Fruit fly (Drosophila melanogaster) whole organism, prepupa: ENCODE results near the gene pigeon.
A peak's percentile ranks its signal among the peaks of the same experiment; 100 is the strongest.

Experiments used
- CG10669 ChIP-seq: fragments of 200-800 bp; sonication (Bioruptor generic); optimal IDR thresholded peaks from 3 replicates; lab custom pipeline; 2018; ENCODE audit warnings: missing biosample characterization, mild to moderate bottlenecking, missing genetic modification characterization, moderate library complexity
- CG11294 ChIP-seq: fragments of 200-800 bp; sonication (Bioruptor generic); IDR thresholded peaks from 2 replicates; pipeline ENCODE4 v1.3.6; 2022; ENCODE audit warnings: missing biosample characterization, missing genetic modification characterization
- CG15336 ChIP-seq: fragments of 200-800 bp; sonication (Bioruptor generic); IDR thresholded peaks from 2 replicates; pipeline ENCODE4 v1.3.6; 2022; ENCODE audit warnings: missing biosample characterization, missing genetic modification characterization
- CG1621 ChIP-seq: fragments of 200-800 bp; sonication (Bioruptor generic); optimal IDR thresholded peaks from 3 replicates; lab custom pipeline; 2018; ENCODE audit warnings: missing biosample characterization, mild to moderate bottlenecking, missing genetic modification characterization
- CG16779 ChIP-seq: fragments of 200-800 bp; sonication (Bioruptor generic); optimal IDR thresholded peaks from 3 replicates; lab custom pipeline; 2017; ENCODE audit warnings: missing biosample characterization, mild to moderate bottlenecking, missing genetic modification characterization
- CG31627 ChIP-seq: fragments of 200-800 bp; sonication (Bioruptor generic); optimal IDR thresholded peaks from 3 replicates; lab custom pipeline; 2016; ENCODE audit warnings: missing biosample characterization, missing genetic modification characterization
- CG32006 ChIP-seq: fragments of 200-800 bp; sonication (Bioruptor generic); optimal IDR thresholded peaks from 3 replicates; lab custom pipeline; 2017; ENCODE audit warnings: missing biosample characterization, mild to moderate bottlenecking, missing genetic modification characterization
- CG3919 ChIP-seq: fragments of 200-800 bp; sonication (Bioruptor generic); optimal IDR thresholded peaks from 3 replicates; lab custom pipeline; 2016; ENCODE audit warnings: missing biosample characterization, missing genetic modification characterization
- CG4318 ChIP-seq: fragments of 200-800 bp; sonication (Bioruptor generic); optimal IDR thresholded peaks from 3 replicates; lab custom pipeline; 2017; ENCODE audit warnings: missing biosample characterization, mild to moderate bottlenecking, missing genetic modification characterization
- CG6163 ChIP-seq: fragments of 200-800 bp; sonication (Bioruptor generic); IDR thresholded peaks from 3 replicates; pipeline ENCODE4 v1.3.6; 2022; ENCODE audit warnings: missing biosample characterization, missing genetic modification characterization
- CG6276 ChIP-seq: fragments of 200-800 bp; sonication (Bioruptor generic); optimal IDR thresholded peaks from 2 replicates; lab custom pipeline; 2017; ENCODE audit warnings: missing biosample characterization, mild to moderate bottlenecking, missing genetic modification characterization
- CG6792 ChIP-seq: fragments of 200-800 bp; sonication (Bioruptor generic); optimal IDR thresholded peaks from 3 replicates; lab custom pipeline; 2016; ENCODE audit warnings: missing biosample characterization, missing genetic modification characterization
- CG6854 ChIP-seq: fragments of 200-800 bp; sonication (Bioruptor generic); optimal IDR thresholded peaks from 2 replicates; lab custom pipeline; 2017; ENCODE audit warnings: missing biosample characterization, mild to moderate bottlenecking, missing genetic modification characterization
- CG7368 ChIP-seq: fragments of 200-800 bp; sonication (Bioruptor generic); optimal IDR thresholded peaks from 3 replicates; lab custom pipeline; 2016; ENCODE audit warnings: missing biosample characterization, missing genetic modification characterization
- CG8319 ChIP-seq: fragments of 200-800 bp; sonication (Bioruptor generic); optimal IDR thresholded peaks from 3 replicates; lab custom pipeline; 2016; ENCODE audit warnings: missing biosample characterization, missing genetic modification characterization
- CG9139 ChIP-seq: fragments of 200-800 bp; sonication (Bioruptor generic); optimal IDR thresholded peaks from 3 replicates; lab custom pipeline; 2017; ENCODE audit warnings: missing biosample characterization, mild to moderate bottlenecking, missing genetic modification characterization
- Eip75B ChIP-seq: fragments of 200-800 bp; sonication (Bioruptor generic); optimal IDR thresholded peaks from 3 replicates; lab custom pipeline; 2016; ENCODE audit warnings: missing biosample characterization, missing genetic modification characterization
- Eip78C ChIP-seq: fragments of 200-800 bp; sonication (Bioruptor generic); peaks from one replicate; lab custom pipeline; 2016; ENCODE audit warnings: missing biosample characterization, missing genetic modification characterization
- Eip93F ChIP-seq: fragments of 200-800 bp; sonication (Bioruptor generic); optimal IDR thresholded peaks from 2 replicates; lab custom pipeline; 2016; ENCODE audit warnings: missing biosample characterization, mild to moderate bottlenecking, missing genetic modification characterization
- Ets96B ChIP-seq: fragments of 200-800 bp; optimal IDR thresholded peaks from 2 replicates; lab custom pipeline; 2019; ENCODE audit warnings: missing biosample characterization, mild to moderate bottlenecking, missing genetic modification characterization, moderate library complexity
- Gug ChIP-seq: fragments of 200-800 bp; sonication (Bioruptor generic); IDR thresholded peaks from 2 replicates; pipeline ENCODE4 v1.3.6; 2022; ENCODE audit warnings: missing biosample characterization, missing genetic modification characterization
- Lpt ChIP-seq: fragments of 200-800 bp; sonication (Bioruptor generic); optimal IDR thresholded peaks from 3 replicates; lab custom pipeline; 2016; ENCODE audit warnings: missing biosample characterization, missing genetic modification characterization
- Met ChIP-seq: fragments of 200-800 bp; sonication (Bioruptor generic); optimal IDR thresholded peaks from 3 replicates; lab custom pipeline; 2016; ENCODE audit warnings: missing biosample characterization, missing genetic modification characterization
- Smox ChIP-seq: fragments of 200-800 bp; sonication (Bioruptor generic); optimal IDR thresholded peaks from 3 replicates; lab custom pipeline; 2016; ENCODE audit warnings: missing biosample characterization, missing genetic modification characterization
- Sox102F ChIP-seq: fragments of 200-800 bp; sonication (Bioruptor generic); optimal IDR thresholded peaks from 2 replicates; lab custom pipeline; 2016; ENCODE audit warnings: missing biosample characterization, mild to moderate bottlenecking, missing genetic modification characterization
- Sox14 ChIP-seq: fragments of 200-800 bp; sonication (Bioruptor generic); optimal IDR thresholded peaks from 3 replicates; lab custom pipeline; 2016; ENCODE audit warnings: missing biosample characterization, missing genetic modification characterization
- achi ChIP-seq: fragments of 200-800 bp; sonication (Bioruptor generic); optimal IDR thresholded peaks from 3 replicates; lab custom pipeline; 2016; ENCODE audit warnings: missing biosample characterization, missing genetic modification characterization
- acj6 ChIP-seq: fragments of 200-800 bp; sonication (Bioruptor generic); optimal IDR thresholded peaks from 3 replicates; lab custom pipeline; 2016; ENCODE audit warnings: missing biosample characterization, missing genetic modification characterization
- dsx ChIP-seq: fragments of 200-800 bp; optimal IDR thresholded peaks from 3 replicates; lab custom pipeline; 2019; ENCODE audit warnings: missing biosample characterization, mild to moderate bottlenecking, missing genetic modification characterization, moderate library complexity; ENCODE audit not compliant: poor library complexity, severe bottlenecking
- eg ChIP-seq: fragments of 200-800 bp; sonication (Bioruptor generic); IDR thresholded peaks from 3 replicates; pipeline ENCODE4 v1.3.6; 2022; ENCODE audit warnings: missing biosample characterization, missing genetic modification characterization
- esn ChIP-seq: fragments of 200-800 bp; sonication (Bioruptor generic); optimal IDR thresholded peaks from 2 replicates; lab custom pipeline; 2016; ENCODE audit warnings: missing biosample characterization, mild to moderate bottlenecking, missing genetic modification characterization, moderate library complexity
- fd59A ChIP-seq: fragments of 200-800 bp; sonication (Bioruptor generic); optimal IDR thresholded peaks from 2 replicates; lab custom pipeline; 2017; ENCODE audit warnings: missing biosample characterization, mild to moderate bottlenecking, missing genetic modification characterization, missing genetic modification reagents
- fkh ChIP-seq: fragments of 200-800 bp; sonication (Bioruptor generic); optimal IDR thresholded peaks from 3 replicates; lab custom pipeline; 2017; ENCODE audit warnings: missing biosample characterization, mild to moderate bottlenecking, missing genetic modification characterization, moderate library complexity
- net ChIP-seq: fragments of 200-800 bp; sonication (Bioruptor generic); optimal IDR thresholded peaks from 3 replicates; lab custom pipeline; 2016; ENCODE audit warnings: missing biosample characterization, missing genetic modification characterization
- pdm3 ChIP-seq: fragments of 200-800 bp; sonication (Bioruptor generic); optimal IDR thresholded peaks from 3 replicates; lab custom pipeline; 2016; ENCODE audit warnings: missing biosample characterization, missing genetic modification characterization
- salr ChIP-seq, 2 experiments: fragments of 200-800 bp; sonication (Bioruptor generic); optimal IDR thresholded peaks; 3 replicates each; lab custom pipeline; 2016 to 2018; ENCODE audit warnings: missing biosample characterization in 2 of 2, missing genetic modification characterization in 2 of 2, mild to moderate bottlenecking in 1 of 2
- ss ChIP-seq, 2 experiments: fragments of 200-800 bp; sonication (Bioruptor generic); optimal IDR thresholded peaks; 2 replicates in 1 of 2; 3 replicates in 1 of 2; lab custom pipeline; 2017 to 2018; ENCODE audit warnings: mild to moderate bottlenecking in 2 of 2, missing biosample characterization in 2 of 2, missing genetic modification characterization in 2 of 2, moderate library complexity in 1 of 2
- svp ChIP-seq: fragments of 200-800 bp; sonication (Bioruptor generic); peaks from one replicate; lab custom pipeline; 2016; ENCODE audit warnings: missing biosample characterization, missing genetic modification characterization
- topi ChIP-seq: fragments of 200-800 bp; sonication (Bioruptor generic); optimal IDR thresholded peaks from 3 replicates; lab custom pipeline; 2016; ENCODE audit warnings: missing biosample characterization, missing genetic modification characterization
- vri ChIP-seq: fragments of 200-800 bp; sonication (Bioruptor generic); optimal IDR thresholded peaks from 3 replicates; lab custom pipeline; 2016; ENCODE audit warnings: missing biosample characterization, mild to moderate bottlenecking, missing genetic modification characterization

The pigeon gene

DNA sequence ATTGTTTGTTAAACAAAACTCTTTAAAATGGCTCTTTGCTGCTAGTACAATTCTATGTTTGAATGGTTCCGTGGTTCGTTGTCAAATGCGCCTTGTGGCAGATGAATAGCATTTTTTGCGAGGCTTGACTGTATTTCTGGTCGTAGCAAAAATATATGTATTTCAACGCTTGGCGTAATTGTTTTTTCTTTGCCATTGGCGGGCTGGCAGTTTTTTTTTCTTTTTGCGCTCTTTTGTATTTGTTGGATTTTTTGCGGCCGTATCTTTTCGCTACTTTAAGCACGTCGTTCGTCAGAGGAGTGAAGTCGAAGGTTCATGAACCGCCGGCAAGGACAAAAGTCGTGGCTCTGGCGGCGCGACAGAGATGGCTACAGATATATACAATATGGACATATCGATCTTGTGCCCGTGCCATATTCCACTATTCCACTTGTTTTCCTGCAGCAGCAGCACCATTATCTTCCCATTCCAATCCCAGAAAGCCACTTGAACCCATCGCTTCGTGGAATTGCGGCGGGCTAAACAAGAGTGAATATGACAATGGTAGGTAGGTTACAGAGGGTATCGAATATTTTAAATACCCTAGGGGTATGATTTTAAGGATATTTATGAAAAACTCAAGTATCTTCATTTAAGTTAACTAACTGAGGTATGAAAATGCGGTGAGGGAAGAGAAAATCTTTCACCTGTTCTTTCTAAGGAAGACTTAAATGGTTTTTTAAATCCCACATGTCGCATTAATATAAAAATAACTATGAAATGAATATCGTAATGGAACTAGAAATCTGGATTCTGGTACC lies 29.7 kb upstream of the pigeon start (continued):
- TF ChIP-seq fd59A (GFP tag; lab: Kevin White, UChicago): peak; percentile 67
- peak; percentile 90 for TF ChIP-seq Eip78C (GFP tag; lab: Kevin White, UChicago)
- no peak for TF ChIP-seq CG4318 (GFP tag; lab: Kevin White, UChicago)

DNA sequence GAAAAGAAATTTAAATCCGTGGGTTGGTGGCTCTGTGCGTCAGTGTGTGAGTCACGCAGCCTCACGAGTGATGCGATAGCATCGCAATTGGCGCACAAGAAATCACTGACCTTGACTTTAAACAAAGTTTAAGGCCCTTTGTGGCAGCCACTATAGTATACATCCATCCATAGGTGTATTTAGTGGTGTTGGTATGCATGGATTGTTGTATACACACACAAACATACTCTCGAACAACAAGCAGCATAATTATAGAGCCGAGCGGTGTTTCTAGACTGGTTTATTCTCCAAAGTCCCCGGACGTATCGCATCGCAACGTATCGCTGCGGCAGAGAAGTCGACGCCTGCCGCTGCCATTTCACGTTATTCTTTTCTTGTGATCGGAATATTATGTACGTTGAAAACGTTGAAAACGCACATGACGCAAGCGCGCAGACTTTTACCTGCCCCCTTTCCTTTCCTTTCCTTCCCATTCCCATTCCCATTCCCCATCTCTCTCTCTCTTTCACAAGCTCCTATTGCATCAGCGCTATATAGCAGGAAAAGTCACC lies 29.0 kb upstream of the pigeon start:
- TF ChIP-seq ss (GFP tag; optimal IDR thresholded peaks at IDR 0.05; lab: Kevin White, UChicago) (peak in 1 of 2 experiments; percentile 68), CG7368 (GFP tag; lab: Kevin White, UChicago) (no peak), CG6163 (GFP tag; lab: Robert Waterston, UW) (peak; percentile 39; the same call in 1 of the 3 replicates), acj6 (GFP tag; lab: Kevin White, UChicago) (no peak), CG1621 (tag; lab: Kevin White, UChicago) (peak; percentile 29), fkh (GFP tag; lab: Kevin White, UChicago) (peak; percentile 47), dsx (GFP tag; lab: Kevin White, UChicago) (peak; percentile 12), CG6854 (GFP tag; lab: Kevin White, UChicago) (no peak)

DNA sequence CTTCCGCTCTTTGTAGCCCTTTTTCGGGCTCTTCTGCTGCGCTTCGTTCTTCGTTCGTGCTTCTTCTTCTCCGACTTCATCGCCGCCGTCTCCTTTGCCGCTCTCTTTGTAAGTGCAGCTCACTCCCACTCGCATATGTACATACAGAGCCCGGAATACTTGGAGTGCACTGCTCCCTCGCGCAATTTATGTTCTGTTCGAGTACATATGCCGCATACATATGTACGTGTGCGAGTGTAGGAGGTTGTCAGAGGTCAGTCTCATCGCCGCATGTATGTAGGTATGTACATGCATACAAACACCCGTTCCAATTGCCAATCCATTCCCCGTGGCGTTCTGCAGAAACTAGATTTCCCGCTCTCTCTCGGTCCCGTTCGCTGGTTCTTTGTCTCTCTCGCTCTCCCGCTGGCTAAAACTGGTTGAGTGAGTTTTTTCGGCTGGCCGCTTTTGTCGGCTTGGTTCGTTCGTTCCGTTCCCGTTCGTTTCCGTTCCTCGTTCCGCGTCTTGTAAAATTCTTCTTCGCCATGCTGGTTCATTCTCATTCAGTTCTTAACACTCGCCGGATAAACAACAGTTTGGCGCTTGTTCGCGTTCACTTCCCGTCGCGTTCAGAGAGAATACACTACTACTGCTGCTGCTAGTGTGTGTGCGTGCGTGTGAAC lies 27.7 kb upstream of the pigeon start:
- TF ChIP-seq Eip93F (GFP tag; lab: Kevin White, UChicago): peak; percentile 29
- TF ChIP-seq CG10669: peak; percentile 30
- peak; percentile 56 for TF ChIP-seq Met (GFP tag; lab: Kevin White, UChicago)
- peak; percentile 60 for TF ChIP-seq Eip75B (GFP tag; lab: Kevin White, UChicago)
- TF ChIP-seq svp (GFP tag; lab: Kevin White, UChicago): peak; percentile 93
- TF ChIP-seq CG6276 (GFP tag; lab: Kevin White, UChicago): peak; percentile 30
- peak; percentile 72 for TF ChIP-seq CG16779 (tag; lab: Kevin White, UChicago)
- TF ChIP-seq Smox (GFP tag; lab: Kevin White, UChicago): peak; percentile 35
- TF ChIP-seq ss (GFP tag; optimal IDR thresholded peaks at IDR 0.05; lab: Kevin White, UChicago): peak; percentile 68 to 74
- TF ChIP-seq CG4318 (GFP tag; lab: Kevin White, UChicago): no peak
- TF ChIP-seq CG32006 (GFP tag; lab: Kevin White, UChicago): no peak
- peak; percentile 68 for TF ChIP-seq CG9139 (GFP tag; lab: Kevin White, UChicago)
- TF ChIP-seq CG8319 (GFP tag; lab: Kevin White, UChicago): no peak
- TF ChIP-seq fd59A (GFP tag; lab: Kevin White, UChicago): no peak
- peak; percentile 60 for TF ChIP-seq CG1621 (tag; lab: Kevin White, UChicago)
- TF ChIP-seq pdm3 (GFP tag; lab: Kevin White, UChicago): no peak
- TF ChIP-seq CG7368 (GFP tag; lab: Kevin White, UChicago): peak; percentile 39
- TF ChIP-seq eg (GFP tag; lab: Robert Waterston, UW): peak; percentile 24; the same call in 2 of the 3 replicates
- TF ChIP-seq CG6854 (GFP tag; lab: Kevin White, UChicago): peak; percentile 76
- TF ChIP-seq vri (GFP tag; lab: Kevin White, UChicago): peak; percentile 59
- peak; percentile 26 for TF ChIP-seq CG6792 (GFP tag; lab: Kevin White, UChicago)
- no peak for TF ChIP-seq esn (GFP tag; lab: Kevin White, UChicago)
- TF ChIP-seq CG15336 (GFP tag; lab: Robert Waterston, UW): peak; percentile 13; the same call in 1 of the 2 replicates
- TF ChIP-seq Eip78C (GFP tag; lab: Kevin White, UChicago): peak; percentile 86
- TF ChIP-seq salr (GFP tag; optimal IDR thresholded peaks at IDR 0.05; lab: Kevin White, UChicago): peak in 1 of 2 experiments; percentile 29
- no peak for TF ChIP-seq CG31627 (GFP tag; lab: Kevin White, UChicago)
- TF ChIP-seq Sox102F (GFP tag; lab: Kevin White, UChicago): peak; percentile 63
- peak; percentile 19 for TF ChIP-seq Ets96B (tag; lab: Kevin White, UChicago)
- TF ChIP-seq CG3919 (GFP tag; lab: Kevin White, UChicago): peak; percentile 74
- TF ChIP-seq net (GFP tag; lab: Kevin White, UChicago): peak; percentile 61
- TF ChIP-seq CG11294: no peak
- TF ChIP-seq topi: peak; percentile 33
- TF ChIP-seq Gug (GFP tag; lab: Robert Waterston, UW): no peak
- peak; percentile 49 for TF ChIP-seq Lpt
- TF ChIP-seq achi (GFP tag; lab: Kevin White, UChicago): peak; percentile 18
- peak; percentile 77 for TF ChIP-seq Sox14 (GFP tag; lab: Kevin White, UChicago)
- peak; percentile 42; the same call in 2 of the 3 replicates for TF ChIP-seq CG6163 (GFP tag; lab: Robert Waterston, UW)
